Worm (Caenorhabditis elegans): ENCODE data around the gene dgn-1.

dgn-1 gene

ce11 chrX:10961724-10962123 lies 32.9 kb upstream of the dgn-1 start:
- no peak for TF ChIP-seq pha-4 (tag; optimal IDR thresholded peaks at IDR 0.05)
- no peak for TF ChIP-seq lin-15B (tag; optimal IDR thresholded peaks at IDR 0.05)
- TF ChIP-seq jun-1 (tag; optimal IDR thresholded peaks at IDR 0.05), result no peak
- TF ChIP-seq fos-1 (tag; optimal IDR thresholded peaks at IDR 0.05), result no peak
- TF ChIP-seq nhr-67 (tag; optimal IDR thresholded peaks at IDR 0.05), result no peak
- TF ChIP-seq nhr-77 (tag; optimal IDR thresholded peaks at IDR 0.05), result no peak
- no peak for TF ChIP-seq ceh-28 (tag; optimal IDR thresholded peaks at IDR 0.05)
- TF ChIP-seq zag-1 (tag; optimal IDR thresholded peaks at IDR 0.05), result no peak
- no peak for TF ChIP-seq daf-12 (tag; optimal IDR thresholded peaks at IDR 0.05)
- TF ChIP-seq ama-1 (optimal IDR thresholded peaks at IDR 0.05), result no peak
- no peak for TF ChIP-seq nhr-43 (tag; optimal IDR thresholded peaks at IDR 0.05; ENCODE audit: poor library complexity, severe bottlenecking)
- no peak for TF ChIP-seq ceh-16 (tag; optimal IDR thresholded peaks at IDR 0.05)
- TF ChIP-seq nhr-23 (tag; optimal IDR thresholded peaks at IDR 0.05), result no peak
- TF ChIP-seq nhr-25 (tag; optimal IDR thresholded peaks at IDR 0.05), result no peak

- TF ChIP-seq nhr-43 (tag; optimal IDR thresholded peaks at IDR 0.05; ENCODE audit: poor library complexity, severe bottlenecking) (no peak), zag-1 (tag; optimal IDR thresholded peaks at IDR 0.05) (no peak), nhr-28 (tag; optimal IDR thresholded peaks at IDR 0.05) (no peak), skn-1 (tag; optimal IDR thresholded peaks at IDR 0.05) (no peak), jun-1 (tag; optimal IDR thresholded peaks at IDR 0.05) (no peak), egl-27 (tag; optimal IDR thresholded peaks at IDR 0.05) (no peak), ama-1 (optimal IDR thresholded peaks at IDR 0.05) (no peak), hmg-11 (tag; optimal IDR thresholded peaks at IDR 0.05) (no peak), eor-1 (tag; optimal IDR thresholded peaks at IDR 0.05) (no peak)
These were observed 30.3 kb upstream of the dgn-1 start, which contains the start of gene K09C8.2 for ce11 chrX:10959136-10959535. TSS of gene K09C8.2 (plus strand) at chrX:10959436.

ce11 chrX:10958427-10958826 lies 29.6 kb upstream of the dgn-1 start, which contains the start of gene nlp-19:
TSS of gene nlp-19 (plus strand) at chrX:10958727.
- no peak for TF ChIP-seq ztf-4 (tag; optimal IDR thresholded peaks at IDR 0.05)
- TF ChIP-seq ama-1 (optimal IDR thresholded peaks at IDR 0.05), result no peak
- TF ChIP-seq nhr-25 (tag; optimal IDR thresholded peaks at IDR 0.05), result no peak

ce11 chrX:10956972-10957678 lies 28.3 kb upstream of the dgn-1 start:
- TF ChIP-seq sea-2 (GFP tag; optimal IDR thresholded peaks at IDR 0.05) (no peak), elt-2 (tag; optimal IDR thresholded peaks at IDR 0.05) (peak; percentile 45), pqm-1 (tag; optimal IDR thresholded peaks at IDR 0.05) (peak; percentile 32), nhr-67 (tag; optimal IDR thresholded peaks at IDR 0.05) (no peak), mml-1 (tag; optimal IDR thresholded peaks at IDR 0.05) (no peak)

- TF ChIP-seq nhr-76 (tag; optimal IDR thresholded peaks at IDR 0.05) (no peak), nhr-237 (tag; optimal IDR thresholded peaks at IDR 0.05) (no peak), fkh-10 (GFP tag; optimal IDR thresholded peaks at IDR 0.05) (no peak)
These were observed 25.0 kb upstream of the dgn-1 start, which contains the start of gene pbo-4 for ce11 chrX:10953834-10954233. TSS of gene pbo-4 (plus strand) at chrX:10954134.

- no peak for TF ChIP-seq ceh-82 (tag; optimal IDR thresholded peaks at IDR 0.05)
- TF ChIP-seq elt-2 (tag; optimal IDR thresholded peaks at IDR 0.05), result peak; percentile 63
- peak; percentile 19 for TF ChIP-seq pqm-1 (tag; optimal IDR thresholded peaks at IDR 0.05)
These were observed 23.1 kb upstream of the dgn-1 start for ce11 chrX:10951922-10952321.

- TF ChIP-seq egl-5 (tag; optimal IDR thresholded peaks at IDR 0.05) (no peak), egl-27 (tag; optimal IDR thresholded peaks at IDR 0.05) (no peak), tbx-2 (tag; optimal IDR thresholded peaks at IDR 0.05) (no peak), lin-39 (tag; optimal IDR thresholded peaks at IDR 0.05) (no peak), nhr-43 (tag; optimal IDR thresholded peaks at IDR 0.05; ENCODE audit: poor library complexity, severe bottlenecking) (no peak), fos-1 (tag; optimal IDR thresholded peaks at IDR 0.05) (no peak), aly-2 (tag; optimal IDR thresholded peaks at IDR 0.05) (no peak), unc-39 (tag; optimal IDR thresholded peaks at IDR 0.05) (no peak), snpc-4 (tag; optimal IDR thresholded peaks at IDR 0.05) (no peak), lsy-12 (tag; optimal IDR thresholded peaks at IDR 0.05) (no peak), nhr-76 (tag; optimal IDR thresholded peaks at IDR 0.05) (no peak)
These were observed 22.4 kb upstream of the dgn-1 start, which contains the start of gene K09C8.7 for ce11 chrX:10951168-10951567. TSS of gene K09C8.7 (minus strand) at chrX:10951393.

All from whole organism, L3 larva.